Fruit fly (Drosophila melanogaster): ENCODE results near the gene beg.

DNA sequence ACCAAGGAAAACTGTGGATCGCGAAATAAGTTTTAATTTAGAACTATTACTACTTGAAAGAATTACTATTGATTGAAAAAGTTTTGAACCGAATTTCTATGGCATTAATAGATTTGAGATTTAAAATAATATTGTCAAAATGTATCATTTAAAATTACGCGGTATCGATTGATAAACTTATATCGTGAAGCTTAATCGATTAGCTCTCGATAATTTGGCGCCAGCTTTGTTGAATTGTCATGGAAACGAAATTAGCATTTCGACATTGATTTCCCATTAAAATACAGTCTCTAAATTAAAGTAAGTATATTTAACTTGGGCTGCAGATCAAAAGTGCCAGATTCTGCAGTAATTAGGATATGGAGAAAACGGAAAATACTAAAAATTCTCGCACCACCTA lies 8.2 kb upstream of the beg start, which contains the start of gene CG7730:
- no peak for TF ChIP-seq h (optimal IDR thresholded peaks at IDR 0.05)
- TF ChIP-seq psq (optimal IDR thresholded peaks at IDR 0.05) = no peak

Data from Kc167 (cell line).